Worm (Caenorhabditis elegans) whole organism, L2 larva: Measurements from ENCODE around the gene arle-14.

Experiments
- C34F6.9 ChIP-seq: fragments of 150-350 bp; optimal IDR thresholded peaks from 2 replicates; lab custom pipeline; 2014; ENCODE audit warnings: missing biosample characterization, missing genetic modification characterization
- F13H6.1 ChIP-seq: sonication (generic microtip); optimal IDR thresholded peaks from 2 replicates; lab custom pipeline; 2016; ENCODE audit warnings: missing genetic modification characterization, missing compliant biosample characterization
- R02D3.7 ChIP-seq: fragments of 150-350 bp; optimal IDR thresholded peaks from 2 replicates; lab custom pipeline; 2014; ENCODE audit warnings: missing biosample characterization, missing genetic modification characterization
- Y55F3AM.14 ChIP-seq: fragments of 200-800 bp; sonication (Bioruptor generic); optimal IDR thresholded peaks from 2 replicates; lab custom pipeline; 2018; ENCODE audit warnings: mild to moderate bottlenecking, missing genetic modification characterization, missing compliant biosample characterization
- ZK546.5 ChIP-seq: sonication (generic microtip); optimal IDR thresholded peaks from 2 replicates; lab custom pipeline; 2017; ENCODE audit warnings: missing biosample characterization, missing genetic modification characterization
- alr-1 ChIP-seq: fragments of 150-350 bp; optimal IDR thresholded peaks from 2 replicates; lab custom pipeline; 2014; ENCODE audit warnings: missing biosample characterization, missing genetic modification characterization
- aly-2 ChIP-seq: fragments of 150-350 bp; optimal IDR thresholded peaks from 2 replicates; lab custom pipeline; 2014; ENCODE audit warnings: missing biosample characterization, missing genetic modification characterization
- ama-1 ChIP-seq: fragments of 150-350 bp; optimal IDR thresholded peaks from 2 replicates; lab custom pipeline; 2018; ENCODE audit warnings: inconsistent platforms
- blmp-1 ChIP-seq: sonication (generic microtip); optimal IDR thresholded peaks from 2 replicates; lab custom pipeline; 2017; ENCODE audit warnings: missing genetic modification characterization, mild to moderate bottlenecking, missing compliant biosample characterization, antibody characterized with exemption, moderate library complexity; ENCODE audit not compliant: insufficient read depth
- ceh-16 ChIP-seq: fragments of 150-350 bp; optimal IDR thresholded peaks from 2 replicates; lab custom pipeline; 2014; ENCODE audit warnings: missing biosample characterization, missing genetic modification characterization
- ceh-82 ChIP-seq: fragments of 150-350 bp; optimal IDR thresholded peaks from 2 replicates; lab custom pipeline; 2014; ENCODE audit warnings: missing biosample characterization, missing genetic modification characterization
- crh-2 ChIP-seq: sonication (generic microtip); optimal IDR thresholded peaks from 2 replicates; lab custom pipeline; 2017; ENCODE audit warnings: missing biosample characterization, missing genetic modification characterization
- dmd-4 ChIP-seq: sonication (generic microtip); optimal IDR thresholded peaks from 2 replicates; lab custom pipeline; 2017; ENCODE audit warnings: missing biosample characterization, missing genetic modification characterization
- egl-27 ChIP-seq: sonication (generic microtip); optimal IDR thresholded peaks from 3 replicates; lab custom pipeline; 2017; ENCODE audit warnings: missing biosample characterization, missing genetic modification reagents, missing genetic modification characterization
- elt-1 ChIP-seq: fragments of 150-350 bp; optimal IDR thresholded peaks from 2 replicates; lab custom pipeline; 2014; ENCODE audit warnings: missing biosample characterization, missing genetic modification characterization
- elt-3 ChIP-seq: sonication (generic microtip); optimal IDR thresholded peaks from 2 replicates; lab custom pipeline; 2017; ENCODE audit warnings: missing biosample characterization, missing genetic modification characterization
- fos-1 ChIP-seq: fragments of 150-350 bp; optimal IDR thresholded peaks from 2 replicates; lab custom pipeline; 2014; ENCODE audit warnings: missing biosample characterization, missing genetic modification characterization
- gmeb-1 ChIP-seq: fragments of 150-350 bp; optimal IDR thresholded peaks from 2 replicates; lab custom pipeline; 2014; ENCODE audit warnings: missing biosample characterization, missing genetic modification characterization
- lin-11 ChIP-seq: fragments of 150-350 bp; sonication (generic microtip); optimal IDR thresholded peaks from 2 replicates; lab custom pipeline; 2014; ENCODE audit warnings: missing biosample characterization, missing genetic modification characterization, inconsistent platforms, mixed read lengths
- lin-13 ChIP-seq: fragments of 150-350 bp; optimal IDR thresholded peaks from 2 replicates; lab custom pipeline; 2014; ENCODE audit warnings: missing biosample characterization, missing genetic modification reagents, missing genetic modification characterization
- lin-39 ChIP-seq: fragments of 150-350 bp; optimal IDR thresholded peaks from 2 replicates; lab custom pipeline; 2014; ENCODE audit warnings: missing biosample characterization, missing genetic modification reagents, missing genetic modification characterization
- lsy-2 ChIP-seq, 2 experiments: fragments of 150-350 bp in 1 of 2; sonication (generic microtip) in 1 of 2; optimal IDR thresholded peaks; 2 replicates each; lab custom pipeline; 2014 to 2017; ENCODE audit warnings: missing biosample characterization in 2 of 2, missing genetic modification characterization in 2 of 2
- mab-5 ChIP-seq: fragments of 150-350 bp; optimal IDR thresholded peaks from 2 replicates; lab custom pipeline; 2014; ENCODE audit warnings: missing biosample characterization, missing genetic modification characterization
- mbf-1 ChIP-seq: sonication (generic microtip); optimal IDR thresholded peaks from 2 replicates; lab custom pipeline; 2017; ENCODE audit warnings: missing biosample characterization, missing genetic modification characterization
- mdl-1 ChIP-seq, 2 experiments: fragments of 150-350 bp in 1 of 2; sonication (generic microtip) in 1 of 2; optimal IDR thresholded peaks; 2 replicates each; lab custom pipeline; 2017; ENCODE audit warnings: missing biosample characterization in 2 of 2, missing genetic modification characterization in 2 of 2
- nhr-10 ChIP-seq: sonication (generic microtip); optimal IDR thresholded peaks from 2 replicates; lab custom pipeline; 2017; ENCODE audit warnings: missing biosample characterization, missing genetic modification characterization
- nhr-11 ChIP-seq: fragments of 150-350 bp; optimal IDR thresholded peaks from 2 replicates; lab custom pipeline; 2014; ENCODE audit warnings: missing biosample characterization, missing genetic modification characterization
- nhr-12 ChIP-seq: fragments of 150-350 bp; optimal IDR thresholded peaks from 2 replicates; lab custom pipeline; 2014; ENCODE audit warnings: missing biosample characterization, missing genetic modification characterization
- nhr-129 ChIP-seq: fragments of 150-350 bp; optimal IDR thresholded peaks from 2 replicates; lab custom pipeline; 2014; ENCODE audit warnings: missing biosample characterization, missing genetic modification characterization
- nhr-21 ChIP-seq: fragments of 150-350 bp; optimal IDR thresholded peaks from 2 replicates; lab custom pipeline; 2014; ENCODE audit warnings: missing biosample characterization, missing genetic modification characterization
- nhr-23 ChIP-seq: fragments of 150-350 bp; optimal IDR thresholded peaks from 2 replicates; lab custom pipeline; 2014; ENCODE audit warnings: missing biosample characterization, missing genetic modification reagents, missing genetic modification characterization
- nhr-237 ChIP-seq: fragments of 150-350 bp; optimal IDR thresholded peaks from 2 replicates; lab custom pipeline; 2014; ENCODE audit warnings: missing biosample characterization, missing genetic modification characterization
- nhr-25 ChIP-seq: fragments of 150-350 bp; sonication (generic microtip); optimal IDR thresholded peaks from 3 replicates; lab custom pipeline; 2014; ENCODE audit warnings: missing biosample characterization, missing genetic modification characterization
- nhr-6 ChIP-seq: fragments of 150-350 bp; optimal IDR thresholded peaks from 2 replicates; lab custom pipeline; 2014; ENCODE audit warnings: missing biosample characterization, missing genetic modification characterization
- nhr-77 ChIP-seq: fragments of 150-350 bp; optimal IDR thresholded peaks from 2 replicates; lab custom pipeline; 2014; ENCODE audit warnings: missing biosample characterization, missing genetic modification characterization
- peb-1 ChIP-seq: fragments of 150-350 bp; optimal IDR thresholded peaks from 2 replicates; lab custom pipeline; 2014; ENCODE audit warnings: missing biosample characterization, missing genetic modification characterization
- sem-4 ChIP-seq: fragments of 150-350 bp; optimal IDR thresholded peaks from 2 replicates; lab custom pipeline; 2014; ENCODE audit warnings: missing biosample characterization, missing genetic modification reagents, missing genetic modification characterization
- skn-1 ChIP-seq: sonication (generic microtip); optimal IDR thresholded peaks from 2 replicates; lab custom pipeline; 2017; ENCODE audit warnings: missing biosample characterization, missing genetic modification characterization
- sma-3 ChIP-seq: sonication (generic microtip); optimal IDR thresholded peaks from 2 replicates; lab custom pipeline; 2016; ENCODE audit warnings: missing genetic modification reagents, missing genetic modification characterization, missing compliant biosample characterization
- sma-9 ChIP-seq, 2 experiments: fragments of 150-350 bp in 1 of 2; sonication (generic microtip) in 1 of 2; optimal IDR thresholded peaks; 2 replicates each; lab custom pipeline; 2014 to 2016; ENCODE audit warnings: missing genetic modification characterization in 2 of 2, mild to moderate bottlenecking in 1 of 2, missing biosample characterization in 1 of 2, missing compliant biosample characterization in 1 of 2, missing genetic modification reagents in 1 of 2, moderate library complexity in 1 of 2
- snpc-4 ChIP-seq: fragments of 150-350 bp; optimal IDR thresholded peaks from 2 replicates; lab custom pipeline; 2014; ENCODE audit warnings: missing biosample characterization, missing genetic modification characterization
- unc-39 ChIP-seq: fragments of 150-350 bp; optimal IDR thresholded peaks from 2 replicates; lab custom pipeline; 2014; ENCODE audit warnings: missing biosample characterization, missing genetic modification characterization
- unc-55 ChIP-seq: fragments of 150-350 bp; sonication (generic microtip); optimal IDR thresholded peaks from 3 replicates; lab custom pipeline; 2014; ENCODE audit warnings: missing biosample characterization, missing genetic modification reagents, missing genetic modification characterization
- unc-62 ChIP-seq: fragments of 150-350 bp; optimal IDR thresholded peaks from 2 replicates; lab custom pipeline; 2014; ENCODE audit warnings: missing biosample characterization, missing genetic modification reagents, missing genetic modification characterization
- zag-1 ChIP-seq: fragments of 150-350 bp; optimal IDR thresholded peaks from 2 replicates; lab custom pipeline; 2014; ENCODE audit warnings: missing biosample characterization, missing genetic modification characterization
- ztf-1 ChIP-seq: fragments of 200-800 bp; sonication (Bioruptor generic); conservative IDR thresholded peaks from 2 replicates; pipeline ENCODE4 v1.3.6; 2022; ENCODE audit warnings: missing genetic modification characterization, missing compliant biosample characterization
- ztf-11 ChIP-seq: sonication (generic microtip); optimal IDR thresholded peaks from 2 replicates; lab custom pipeline; 2017; ENCODE audit warnings: missing biosample characterization, missing genetic modification characterization
- ztf-4 ChIP-seq: fragments of 150-350 bp; optimal IDR thresholded peaks from 2 replicates; lab custom pipeline; 2014; ENCODE audit warnings: missing biosample characterization, missing genetic modification characterization

arle-14 gene

ce11 chrIII:5692690-5693089 lies at the start of gene arle-14, which contains the start of gene abi-1:
Gene arle-14 (plus strand): TSS chrIII:5692906.
Gene abi-1 (minus strand): TSS chrIII:5692740.
- TF ChIP-seq ceh-16 (tag; lab: Kevin White, UChicago) = no peak
- TF ChIP-seq unc-55 (GFP tag; lab: Kevin White, UChicago) = peak; percentile 59
- no peak for TF ChIP-seq elt-1 (tag; lab: Kevin White, UChicago)
- TF ChIP-seq nhr-129 = peak; percentile 6
- peak; percentile 27 for TF ChIP-seq C34F6.9 (tag; lab: Kevin White, UChicago)
- peak in 1 of 2 experiments; percentile 30 for TF ChIP-seq lsy-2 (tag; optimal IDR thresholded peaks at IDR 0.05; lab: Kevin White, UChicago)
- peak; percentile 14 for TF ChIP-seq lin-11 (tag; lab: Kevin White, UChicago)

- peak; percentile 68 for TF ChIP-seq sma-3 (GFP tag; lab: Kevin White, UChicago)
- TF ChIP-seq Y55F3AM.14 = no peak
- no peak for TF ChIP-seq elt-1 (tag; lab: Kevin White, UChicago)
- no peak for TF ChIP-seq ztf-11 (tag; lab: Kevin White, UChicago)
- no peak for TF ChIP-seq egl-27
- TF ChIP-seq nhr-237 (tag; lab: Kevin White, UChicago) = no peak
- no peak for TF ChIP-seq alr-1 (tag; lab: Kevin White, UChicago)
- TF ChIP-seq nhr-129 = no peak
- peak; percentile 53 for TF ChIP-seq sma-9 (GFP tag; optimal IDR thresholded peaks at IDR 0.05; lab: Kevin White, UChicago)
- TF ChIP-seq sma-9 (tag; optimal IDR thresholded peaks at IDR 0.05; lab: Kevin White, UChicago) = no peak
- TF ChIP-seq ceh-16 (tag; lab: Kevin White, UChicago) = no peak
- no peak for TF ChIP-seq lin-39 (tag; lab: Kevin White, UChicago)
- no peak for TF ChIP-seq skn-1 (tag; lab: Kevin White, UChicago)
- TF ChIP-seq crh-2 = peak; percentile 42
- TF ChIP-seq zag-1 = no peak
- TF ChIP-seq fos-1 (tag; lab: Kevin White, UChicago) = peak; percentile 68
- TF ChIP-seq ama-1 (lab: Kevin White, UChicago) = peak; percentile 86
- TF ChIP-seq blmp-1 (tag; lab: Kevin White, UChicago) = no peak
- TF ChIP-seq nhr-21 (tag; lab: Kevin White, UChicago) = peak; percentile 69
- TF ChIP-seq unc-62 (GFP tag; lab: Kevin White, UChicago) = no peak
- TF ChIP-seq ztf-4 (tag; lab: Kevin White, UChicago) = no peak
- no peak for TF ChIP-seq mdl-1 (tag; optimal IDR thresholded peaks at IDR 0.05; lab: Kevin White, UChicago)
- no peak for TF ChIP-seq aly-2 (tag; lab: Kevin White, UChicago)
- no peak for TF ChIP-seq dmd-4
- no peak for TF ChIP-seq unc-39 (tag; lab: Kevin White, UChicago)
- no peak for TF ChIP-seq R02D3.7 (tag; lab: Kevin White, UChicago)
- TF ChIP-seq nhr-25 = no peak
- no peak for TF ChIP-seq ceh-82 (tag; lab: Kevin White, UChicago)
- TF ChIP-seq lin-11 (tag; lab: Kevin White, UChicago) = no peak
- TF ChIP-seq mab-5 (tag; lab: Kevin White, UChicago) = no peak
- TF ChIP-seq nhr-77 (tag; lab: Kevin White, UChicago) = no peak
- TF ChIP-seq F13H6.1 = peak; percentile 38
- TF ChIP-seq nhr-6 (tag; lab: Kevin White, UChicago) = no peak
- TF ChIP-seq nhr-11 (tag; lab: Kevin White, UChicago) = no peak
- TF ChIP-seq elt-3 = no peak
- TF ChIP-seq ZK546.5 (tag; lab: Kevin White, UChicago) = no peak
- no peak for TF ChIP-seq peb-1 (tag; lab: Kevin White, UChicago)
- peak; percentile 59 for TF ChIP-seq gmeb-1 (tag; lab: Kevin White, UChicago)
- peak; percentile 96 for TF ChIP-seq snpc-4 (tag; lab: Kevin White, UChicago)
- no peak for TF ChIP-seq nhr-23 (tag; lab: Kevin White, UChicago)
- no peak for TF ChIP-seq nhr-10 (tag; lab: Kevin White, UChicago)
- peak; percentile 24 for TF ChIP-seq unc-55 (GFP tag; lab: Kevin White, UChicago)
- peak; percentile 23 for TF ChIP-seq lin-13 (GFP tag; lab: Kevin White, UChicago)
- no peak for TF ChIP-seq C34F6.9 (tag; lab: Kevin White, UChicago)
- TF ChIP-seq mbf-1 (tag; lab: Kevin White, UChicago) = no peak
- no peak for TF ChIP-seq nhr-12 (tag; lab: Kevin White, UChicago)
- TF ChIP-seq ztf-1 (GFP tag; lab: Robert Waterston, UW) = no peak
- no peak for TF ChIP-seq sem-4 (tag; lab: Kevin White, UChicago)
- TF ChIP-seq lsy-2 (tag; optimal IDR thresholded peaks at IDR 0.05; lab: Kevin White, UChicago) = peak in 1 of 2 experiments; percentile 37
These were observed 39.0 kb upstream of the arle-14 start for ce11 chrIII:5653692-5654105.
